Fruit fly (Drosophila melanogaster) whole organism, embryonic: ENCODE measurements around the gene Cad74A.
A peak's percentile ranks its signal among the peaks of the same experiment; 100 is the strongest.

Experiments
- CG10431 ChIP-seq: fragments of 200-800 bp; sonication (Bioruptor generic); optimal IDR thresholded peaks from 3 replicates; lab custom pipeline; 2018; ENCODE audit warnings: missing biosample characterization, mild to moderate bottlenecking, missing genetic modification characterization
- CG10543 ChIP-seq: fragments of 200-800 bp; sonication (Bioruptor generic); optimal IDR thresholded peaks from 3 replicates; lab custom pipeline; 2017; ENCODE audit warnings: missing biosample characterization, mild to moderate bottlenecking, missing genetic modification characterization, moderate library complexity
- CG10565 ChIP-seq: fragments of 200-800 bp; sonication (Bioruptor generic); optimal IDR thresholded peaks from 3 replicates; lab custom pipeline; 2016; ENCODE audit warnings: missing biosample characterization, mild to moderate bottlenecking, missing genetic modification characterization
- CG1233 ChIP-seq: fragments of 200-800 bp; sonication (Bioruptor generic); optimal IDR thresholded peaks from 4 replicates; lab custom pipeline; 2018; ENCODE audit warnings: missing biosample characterization, mild to moderate bottlenecking, missing genetic modification characterization
- CG12391 ChIP-seq: fragments of 200-800 bp; sonication (Bioruptor generic); optimal IDR thresholded peaks from 3 replicates; lab custom pipeline; 2018; ENCODE audit warnings: missing biosample characterization, mild to moderate bottlenecking, missing genetic modification characterization, moderate library complexity
- CG13424 ChIP-seq: fragments of 200-800 bp; sonication (Bioruptor generic); optimal IDR thresholded peaks from 2 replicates; lab custom pipeline; 2019; ENCODE audit warnings: missing biosample characterization, mild to moderate bottlenecking, missing genetic modification characterization, moderate library complexity
- CG14014 ChIP-seq: fragments of 200-800 bp; sonication (Bioruptor generic); IDR thresholded peaks from 2 replicates; pipeline ENCODE4 v1.3.6; 2022; ENCODE audit warnings: missing biosample characterization, missing genetic modification characterization
- CG14441 ChIP-seq: fragments of 200-800 bp; sonication (Bioruptor generic); IDR thresholded peaks from 2 replicates; pipeline ENCODE4 v1.3.6; 2022; ENCODE audit warnings: missing biosample characterization, missing genetic modification characterization
- CG14860 ChIP-seq: fragments of 200-800 bp; sonication (Bioruptor generic); IDR thresholded peaks from 3 replicates; pipeline ENCODE4 v1.3.6; 2022; ENCODE audit warnings: missing biosample characterization, missing genetic modification characterization; ENCODE audit not compliant: partially characterized antibody
- CG16815 ChIP-seq: fragments of 200-800 bp; sonication (Bioruptor generic); optimal IDR thresholded peaks from 3 replicates; lab custom pipeline; 2017; ENCODE audit warnings: missing biosample characterization, mild to moderate bottlenecking, missing genetic modification characterization
- CG17361 ChIP-seq: fragments of 200-800 bp; sonication (Bioruptor generic); IDR thresholded peaks from 3 replicates; pipeline ENCODE4 v1.3.6; 2022; ENCODE audit warnings: missing biosample characterization, missing genetic modification characterization
- CG1832 ChIP-seq: fragments of 200-800 bp; sonication (Bioruptor generic); optimal IDR thresholded peaks from 2 replicates; lab custom pipeline; 2017; ENCODE audit warnings: missing biosample characterization, mild to moderate bottlenecking, missing genetic modification characterization, inconsistent platforms
- CG30020 ChIP-seq: fragments of 200-800 bp; optimal IDR thresholded peaks from 2 replicates; lab custom pipeline; 2019; ENCODE audit warnings: missing biosample characterization, mild to moderate bottlenecking, missing genetic modification characterization, moderate library complexity
- CG3065 ChIP-seq: fragments of 200-800 bp; sonication (Bioruptor generic); optimal IDR thresholded peaks from 2 replicates; lab custom pipeline; 2016; ENCODE audit warnings: missing biosample characterization, missing genetic modification characterization
- CG31365 ChIP-seq: fragments of 200-800 bp; sonication (Bioruptor generic); optimal IDR thresholded peaks from 2 replicates; lab custom pipeline; 2018; ENCODE audit warnings: missing biosample characterization, mild to moderate bottlenecking, missing genetic modification characterization
- CG4328 ChIP-seq: fragments of 200-800 bp; sonication (Bioruptor generic); optimal IDR thresholded peaks from 3 replicates; lab custom pipeline; 2017; ENCODE audit warnings: missing biosample characterization, missing genetic modification reagents, missing genetic modification characterization
- CG6683 ChIP-seq: fragments of 200-800 bp; sonication (Bioruptor generic); optimal IDR thresholded peaks from 2 replicates; lab custom pipeline; 2017; ENCODE audit warnings: missing biosample characterization, mild to moderate bottlenecking, missing genetic modification characterization, missing genetic modification reagents
- CG7271 ChIP-seq: fragments of 200-800 bp; sonication (Bioruptor generic); optimal IDR thresholded peaks from 2 replicates; lab custom pipeline; 2018; ENCODE audit warnings: missing biosample characterization, mild to moderate bottlenecking, missing genetic modification characterization, moderate library complexity
- CG8281 ChIP-seq: fragments of 200-800 bp; sonication (Bioruptor generic); optimal IDR thresholded peaks from 2 replicates; lab custom pipeline; 2018; ENCODE audit warnings: missing biosample characterization, mild to moderate bottlenecking, missing genetic modification characterization, moderate library complexity
- CkIIα-i1 ChIP-seq: fragments of 200-800 bp; sonication (Bioruptor generic); IDR thresholded peaks from 2 replicates; pipeline ENCODE4 v1.3.6; 2022; ENCODE audit warnings: missing biosample characterization, missing genetic modification characterization
- Dref ChIP-seq: fragments of 200-800 bp; sonication (Bioruptor generic); IDR thresholded peaks from 2 replicates; pipeline ENCODE4 v1.3.6; 2022; ENCODE audit warnings: missing biosample characterization, missing genetic modification characterization
- Ets65A ChIP-seq: fragments of 200-800 bp; sonication (Bioruptor generic); peaks from one replicate; lab custom pipeline; 2016; ENCODE audit warnings: missing biosample characterization, missing genetic modification characterization
- HLH54F ChIP-seq: fragments of 200-800 bp; sonication (Bioruptor generic); optimal IDR thresholded peaks from 3 replicates; lab custom pipeline; 2016; ENCODE audit warnings: missing biosample characterization, missing genetic modification characterization
- Hr3 ChIP-seq: fragments of 200-800 bp; sonication (Bioruptor generic); optimal IDR thresholded peaks from 3 replicates; lab custom pipeline; 2016; ENCODE audit warnings: missing biosample characterization, missing genetic modification characterization
- MTF-1 ChIP-seq: fragments of 200-800 bp; sonication (Bioruptor generic); optimal IDR thresholded peaks from 2 replicates; lab custom pipeline; 2018; ENCODE audit warnings: missing biosample characterization, mild to moderate bottlenecking, missing genetic modification characterization, borderline replicate concordance
- Nf-YC ChIP-seq: fragments of 200-800 bp; optimal IDR thresholded peaks from 3 replicates; lab custom pipeline; 2019; ENCODE audit warnings: missing biosample characterization, mild to moderate bottlenecking, missing genetic modification characterization, moderate library complexity
- Opbp ChIP-seq: fragments of 200-800 bp; sonication (Bioruptor generic); IDR thresholded peaks from 3 replicates; pipeline ENCODE4 v1.3.6; 2022; ENCODE audit warnings: missing biosample characterization, missing genetic modification characterization; ENCODE audit not compliant: partially characterized antibody
- PHDP ChIP-seq: fragments of 200-800 bp; sonication (Bioruptor generic); optimal IDR thresholded peaks from 3 replicates; lab custom pipeline; 2018; ENCODE audit warnings: missing biosample characterization, mild to moderate bottlenecking, missing genetic modification characterization, moderate library complexity
- Rx ChIP-seq: fragments of 200-800 bp; sonication (Bioruptor generic); IDR thresholded peaks from 2 replicates; pipeline ENCODE4 v1.3.6; 2022; ENCODE audit warnings: missing biosample characterization, missing genetic modification characterization
- Scr ChIP-seq: fragments of 200-800 bp; sonication (Bioruptor generic); IDR thresholded peaks from 2 replicates; pipeline ENCODE4 v1.3.6; 2022; ENCODE audit warnings: missing biosample characterization, missing genetic modification characterization; ENCODE audit not compliant: partially characterized antibody
- Xbp1 ChIP-seq: fragments of 200-800 bp; sonication (Bioruptor generic); optimal IDR thresholded peaks from 3 replicates; lab custom pipeline; 2016; ENCODE audit warnings: missing biosample characterization, mild to moderate bottlenecking, missing genetic modification characterization
- az2 ChIP-seq: fragments of 200-800 bp; sonication (Bioruptor generic); optimal IDR thresholded peaks from 3 replicates; lab custom pipeline; 2016; ENCODE audit warnings: missing biosample characterization, missing genetic modification characterization
- crol ChIP-seq: fragments of 200-800 bp; sonication (Bioruptor generic); IDR thresholded peaks from 2 replicates; pipeline ENCODE4 v1.3.6; 2022; ENCODE audit warnings: missing biosample characterization, missing genetic modification characterization
- eyg ChIP-seq: fragments of 200-800 bp; sonication (Bioruptor generic); optimal IDR thresholded peaks from 3 replicates; lab custom pipeline; 2016; ENCODE audit warnings: missing biosample characterization, missing genetic modification characterization
- gem ChIP-seq: fragments of 200-800 bp; sonication (Bioruptor generic); optimal IDR thresholded peaks from 2 replicates; lab custom pipeline; 2019; ENCODE audit warnings: missing biosample characterization, mild to moderate bottlenecking, missing genetic modification characterization, moderate library complexity
- hbn ChIP-seq: fragments of 200-800 bp; sonication (Bioruptor generic); IDR thresholded peaks from 2 replicates; pipeline ENCODE4 v1.3.6; 2022; ENCODE audit warnings: missing biosample characterization, missing genetic modification characterization; ENCODE audit not compliant: partially characterized antibody
- jumu ChIP-seq: fragments of 200-800 bp; sonication (Bioruptor generic); optimal IDR thresholded peaks from 3 replicates; lab custom pipeline; 2016; ENCODE audit warnings: missing biosample characterization, missing genetic modification characterization
- knrl ChIP-seq: fragments of 200-800 bp; sonication (Bioruptor generic); IDR thresholded peaks from 3 replicates; pipeline ENCODE4 v1.3.6; 2022; ENCODE audit warnings: missing biosample characterization, missing genetic modification characterization; ENCODE audit not compliant: partially characterized antibody
- nau ChIP-seq: fragments of 200-800 bp; sonication (Bioruptor generic); optimal IDR thresholded peaks from 3 replicates; lab custom pipeline; 2017; ENCODE audit warnings: missing biosample characterization, mild to moderate bottlenecking, missing genetic modification characterization, missing genetic modification reagents
- pita ChIP-seq: fragments of 200-800 bp; sonication (Bioruptor generic); optimal IDR thresholded peaks from 2 replicates; lab custom pipeline; 2017; ENCODE audit warnings: missing biosample characterization, mild to moderate bottlenecking, missing genetic modification characterization
- pzg ChIP-seq: fragments of 200-800 bp; sonication (Bioruptor generic); optimal IDR thresholded peaks from 3 replicates; lab custom pipeline; 2018; ENCODE audit warnings: missing biosample characterization, mild to moderate bottlenecking, missing genetic modification characterization, moderate library complexity
- ssp ChIP-seq: fragments of 200-800 bp; sonication (Bioruptor generic); IDR thresholded peaks from 2 replicates; pipeline ENCODE4 v1.3.6; 2022; ENCODE audit warnings: missing biosample characterization, missing genetic modification characterization
- tna ChIP-seq: fragments of 200-800 bp; sonication (Bioruptor generic); IDR thresholded peaks from 2 replicates; pipeline ENCODE4 v1.3.6; 2022; ENCODE audit warnings: missing biosample characterization, missing genetic modification characterization; ENCODE audit not compliant: partially characterized antibody
- trh ChIP-seq: fragments of 200-800 bp; sonication (Bioruptor generic); optimal IDR thresholded peaks from 2 replicates; lab custom pipeline; 2016; ENCODE audit warnings: missing biosample characterization, missing genetic modification characterization
- tup ChIP-seq: fragments of 200-800 bp; sonication (Bioruptor generic); optimal IDR thresholded peaks from 2 replicates; lab custom pipeline; 2016; ENCODE audit warnings: missing biosample characterization, mild to moderate bottlenecking, missing genetic modification characterization, moderate library complexity
- tx ChIP-seq: fragments of 200-800 bp; sonication (Bioruptor generic); optimal IDR thresholded peaks from 2 replicates; lab custom pipeline; 2016; ENCODE audit warnings: missing biosample characterization, missing genetic modification characterization
- unpg ChIP-seq: fragments of 200-800 bp; sonication (Bioruptor generic); optimal IDR thresholded peaks from 3 replicates; lab custom pipeline; 2018; ENCODE audit warnings: missing biosample characterization, mild to moderate bottlenecking, missing genetic modification characterization, moderate library complexity
- wdn ChIP-seq: fragments of 200-800 bp; sonication (Bioruptor generic); IDR thresholded peaks from 2 replicates; pipeline ENCODE4 v1.3.6; 2022; ENCODE audit warnings: missing biosample characterization, missing genetic modification characterization

Cad74A gene

dm6 chr3L:17427013-17427412 lies 47.7 kb upstream of the Cad74A start, which contains the start of gene Polr3G (continued):
- no peak for TF ChIP-seq CG14441 (GFP tag; lab: Robert Waterston, UW)
- TF ChIP-seq tna (GFP tag; lab: Robert Waterston, UW) = no peak
- TF ChIP-seq CG3065 (GFP tag; lab: Kevin White, UChicago) = no peak
- no peak for TF ChIP-seq CkIIα-i1 (GFP tag; lab: Robert Waterston, UW)
- peak; percentile 37 for TF ChIP-seq Xbp1 (GFP tag; lab: Kevin White, UChicago)
- TF ChIP-seq Hr3 = peak; percentile 50
- no peak for TF ChIP-seq hbn
- TF ChIP-seq trh = no peak
- no peak for TF ChIP-seq knrl (GFP tag; lab: Robert Waterston, UW)
- no peak for TF ChIP-seq CG4328 (GFP tag; lab: Kevin White, UChicago)
- no peak for TF ChIP-seq Dref (GFP tag; lab: Robert Waterston, UW)
- peak; percentile 39 for TF ChIP-seq pzg (GFP tag; lab: Kevin White, UChicago)
- no peak for TF ChIP-seq CG31365 (tag; lab: Kevin White, UChicago)
- no peak for TF ChIP-seq CG1832
- TF ChIP-seq CG14860 (GFP tag; lab: Robert Waterston, UW) = no peak
- TF ChIP-seq unpg (GFP tag; lab: Kevin White, UChicago) = peak; percentile 9
- no peak for TF ChIP-seq ssp (GFP tag; lab: Robert Waterston, UW)
- no peak for TF ChIP-seq Opbp (GFP tag; lab: Robert Waterston, UW)
- no peak for TF ChIP-seq CG10543 (GFP tag; lab: Kevin White, UChicago)
- TF ChIP-seq tup (GFP tag; lab: Kevin White, UChicago) = no peak
- no peak for TF ChIP-seq tx (GFP tag; lab: Kevin White, UChicago)
- TF ChIP-seq gem (tag; lab: Kevin White, UChicago) = peak; percentile 26
- no peak for TF ChIP-seq Scr (GFP tag; lab: Robert Waterston, UW)
- TF ChIP-seq CG7271 = no peak
- no peak for TF ChIP-seq CG1233 (GFP tag; lab: Kevin White, UChicago)
- TF ChIP-seq Ets65A (GFP tag; lab: Kevin White, UChicago) = no peak
- TF ChIP-seq PHDP (tag; lab: Kevin White, UChicago) = no peak
- TF ChIP-seq CG30020 (tag; lab: Kevin White, UChicago) = peak; percentile 14
- TF ChIP-seq crol = no peak
- no peak for TF ChIP-seq Rx (GFP tag; lab: Robert Waterston, UW)
- TF ChIP-seq CG17361 (GFP tag; lab: Robert Waterston, UW) = 0 out of 3 replicates have a peak, but pooled peaks have one; percentile 18
- TF ChIP-seq CG10565 (GFP tag; lab: Kevin White, UChicago) = no peak
- TF ChIP-seq CG8281 = no peak
- TF ChIP-seq jumu (GFP tag; lab: Kevin White, UChicago) = no peak
- TF ChIP-seq CG13424 (tag; lab: Kevin White, UChicago) = peak; percentile 15
- no peak for TF ChIP-seq pita
- no peak for TF ChIP-seq HLH54F (GFP tag; lab: Kevin White, UChicago)
- TF ChIP-seq CG10431 (GFP tag; lab: Kevin White, UChicago) = no peak
- peak; percentile 7 for TF ChIP-seq eyg (GFP tag; lab: Kevin White, UChicago)
- TF ChIP-seq az2 (GFP tag; lab: Kevin White, UChicago) = peak; percentile 18
- 0 out of 2 replicates have a peak, but pooled peaks have one; percentile 22 for TF ChIP-seq CG14014 (GFP tag; lab: Robert Waterston, UW)
- TF ChIP-seq CG12391 (tag; lab: Kevin White, UChicago) = peak; percentile 49
- TF ChIP-seq wdn (GFP tag; lab: Robert Waterston, UW) = no peak
- no peak for TF ChIP-seq CG6683 (GFP tag; lab: Kevin White, UChicago)
- TF ChIP-seq CG16815 = no peak
- peak; percentile 33 for TF ChIP-seq Nf-YC (tag; lab: Kevin White, UChicago)
- TF ChIP-seq MTF-1 (GFP tag; lab: Kevin White, UChicago) = no peak
- TF ChIP-seq nau (GFP tag; lab: Kevin White, UChicago) = no peak
